Worm (Caenorhabditis elegans): Measurements from ENCODE around the gene K10H10.12.

- TF ChIP-seq mep-1 (tag; optimal IDR thresholded peaks at IDR 0.05), result no peak
- TF ChIP-seq snpc-4 (tag; optimal IDR thresholded peaks at IDR 0.05), result no peak
- TF ChIP-seq nhr-237 (tag; optimal IDR thresholded peaks at IDR 0.05), result no peak
- no peak for TF ChIP-seq nhr-2 (tag; optimal IDR thresholded peaks at IDR 0.05)
- TF ChIP-seq drap-1 (GFP tag; optimal IDR thresholded peaks at IDR 0.05), result no peak
- TF ChIP-seq nhr-28 (tag; optimal IDR thresholded peaks at IDR 0.05), result no peak
- no peak for TF ChIP-seq elt-1 (tag; optimal IDR thresholded peaks at IDR 0.05; ENCODE audit: borderline replicate concordance, insufficient read depth)
- no peak for TF ChIP-seq ztf-11 (tag; optimal IDR thresholded peaks at IDR 0.05)
These were observed 6.0 kb downstream of the K10H10.12 start, which contains the start of gene K10H10.4 for ce11 chrII:14500122-14500521.

Measured in whole organism, mixed stage, embryonic.